Worm (Caenorhabditis elegans) whole organism, young adult: ENCODE data around the gene ZK643.6.

Experiments used
- D2030.7 ChIP-seq: fragments of 200-800 bp; sonication (Bioruptor generic); IDR thresholded peaks from 2 replicates; pipeline ENCODE4 v1.3.6; 2022; ENCODE audit warnings: missing genetic modification reagents, missing genetic modification characterization, missing compliant biosample characterization
- K12H6.12 ChIP-seq: fragments of 200-800 bp; sonication (Bioruptor generic); optimal IDR thresholded peaks from 2 replicates; lab custom pipeline; 2018; ENCODE audit warnings: mild to moderate bottlenecking, missing genetic modification characterization, missing compliant biosample characterization
- T07F8.4 ChIP-seq: sonication (generic microtip); optimal IDR thresholded peaks from 2 replicates; lab custom pipeline; 2016; ENCODE audit warnings: mild to moderate bottlenecking, missing genetic modification characterization, moderate library complexity, missing compliant biosample characterization
- Y79H2A.3 ChIP-seq: fragments of 200-800 bp; sonication (Bioruptor generic); conservative IDR thresholded peaks from 2 replicates; pipeline ENCODE4 v1.3.6; 2022; ENCODE audit warnings: missing genetic modification reagents, missing genetic modification characterization, missing compliant biosample characterization
- mcd-1 ChIP-seq: fragments of 200-800 bp; sonication (Bioruptor generic); IDR thresholded peaks from 2 replicates; pipeline ENCODE4 v1.3.6; 2022; ENCODE audit warnings: missing genetic modification reagents, missing genetic modification characterization, missing compliant biosample characterization
- mxl-1 ChIP-seq: sonication (generic microtip); optimal IDR thresholded peaks from 2 replicates; lab custom pipeline; 2016; ENCODE audit warnings: missing genetic modification characterization, missing compliant biosample characterization
- sptf-2 ChIP-seq: fragments of 200-800 bp; sonication (Bioruptor generic); optimal IDR thresholded peaks from 2 replicates; lab custom pipeline; 2018; ENCODE audit warnings: mild to moderate bottlenecking, missing genetic modification characterization, missing compliant biosample characterization

DNA sequence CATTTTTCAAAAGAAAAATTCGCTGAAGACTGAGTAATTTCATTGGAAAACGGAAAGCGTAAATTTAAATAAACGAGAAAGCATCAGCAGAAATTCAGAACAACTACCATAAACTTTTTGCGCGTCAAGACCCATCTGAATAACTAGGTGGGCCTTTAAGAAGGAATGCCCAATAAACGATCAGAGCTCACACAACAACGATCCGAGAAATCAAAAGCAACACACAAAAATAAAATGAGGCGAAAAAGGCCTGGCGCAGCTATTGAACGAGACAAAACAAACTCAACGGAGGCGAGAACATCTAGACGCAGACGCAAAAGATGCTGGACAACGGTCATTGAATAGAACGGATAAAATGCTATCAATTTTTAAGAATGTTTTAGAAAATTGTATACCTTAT lies 38.3 kb upstream of the ZK643.6 start:
- TF ChIP-seq sptf-2 (GFP tag; lab: Kevin White, UChicago) (no peak), Y79H2A.3 (GFP tag; lab: Robert Waterston, UW) (no peak), K12H6.12 (tag; lab: Kevin White, UChicago) (no peak), mxl-1 (no peak), T07F8.4 (no peak), D2030.7 (GFP tag; lab: Robert Waterston, UW) (no peak), mcd-1 (GFP tag; lab: Robert Waterston, UW) (no peak)
